Worm (Caenorhabditis elegans) whole organism, late embryonic: ENCODE data around the gene epi-1.
"Not testable (repeated sequence)": the region's sequence is repeated elsewhere in the genome, so short reads cannot be mapped to it uniquely, and the experiment has no call there.

Experiments
- C08G9.2 ChIP-seq: sonication (generic microtip); optimal IDR thresholded peaks from 2 replicates; lab custom pipeline; 2016; ENCODE audit warnings: mild to moderate bottlenecking, missing genetic modification characterization, moderate library complexity, missing compliant biosample characterization
- C38D4.7 ChIP-seq: fragments of 200-800 bp; sonication (Bioruptor generic); optimal IDR thresholded peaks from 2 replicates; lab custom pipeline; 2018; ENCODE audit warnings: mild to moderate bottlenecking, missing genetic modification characterization, moderate library complexity, missing compliant biosample characterization
- F13H6.1 ChIP-seq: sonication (generic microtip); optimal IDR thresholded peaks from 2 replicates; lab custom pipeline; 2016; ENCODE audit warnings: missing genetic modification characterization, missing compliant biosample characterization
- T23F11.4 ChIP-seq: fragments of 200-800 bp; sonication (Bioruptor generic); optimal IDR thresholded peaks from 2 replicates; lab custom pipeline; 2018; ENCODE audit warnings: mild to moderate bottlenecking, missing genetic modification characterization, missing compliant biosample characterization
- ahr-1 ChIP-seq: sonication (generic microtip); optimal IDR thresholded peaks from 2 replicates; lab custom pipeline; 2016; ENCODE audit warnings: missing genetic modification characterization, missing compliant biosample characterization
- ceh-2 ChIP-seq: sonication (generic microtip); optimal IDR thresholded peaks from 2 replicates; lab custom pipeline; 2016; ENCODE audit warnings: missing genotype, missing genetic modification characterization, missing compliant biosample characterization
- ceh-22 ChIP-seq: sonication (generic microtip); optimal IDR thresholded peaks from 2 replicates; lab custom pipeline; 2017; ENCODE audit warnings: missing biosample characterization, missing genetic modification characterization
- ceh-24 ChIP-seq: sonication (generic microtip); optimal IDR thresholded peaks from 2 replicates; lab custom pipeline; 2016; ENCODE audit warnings: mild to moderate bottlenecking, missing genetic modification characterization, missing compliant biosample characterization
- ceh-30 ChIP-seq: fragments of 150-350 bp; optimal IDR thresholded peaks from 2 replicates; lab custom pipeline; 2014; ENCODE audit warnings: missing biosample characterization, missing genetic modification characterization
- ceh-34 ChIP-seq: sonication (generic microtip); optimal IDR thresholded peaks from 2 replicates; lab custom pipeline; 2016; ENCODE audit warnings: mild to moderate bottlenecking, missing genetic modification characterization, missing compliant biosample characterization
- ceh-48 ChIP-seq: sonication (generic microtip); optimal IDR thresholded peaks from 2 replicates; lab custom pipeline; 2016; ENCODE audit warnings: missing genetic modification characterization, inconsistent platforms, missing compliant biosample characterization
- ceh-6 ChIP-seq: fragments of 200-800 bp; sonication (Bioruptor generic); optimal IDR thresholded peaks from 2 replicates; lab custom pipeline; 2018; ENCODE audit warnings: mild to moderate bottlenecking, missing genetic modification characterization, missing compliant biosample characterization
- ceh-9 ChIP-seq: sonication (generic microtip); optimal IDR thresholded peaks from 2 replicates; lab custom pipeline; 2016; ENCODE audit warnings: mild to moderate bottlenecking, missing genetic modification characterization, inconsistent platforms, missing compliant biosample characterization
- che-1 ChIP-seq: sonication (generic microtip); optimal IDR thresholded peaks from 2 replicates; lab custom pipeline; 2016; ENCODE audit warnings: mild to moderate bottlenecking, missing genetic modification characterization, missing compliant biosample characterization
- elt-4 ChIP-seq: sonication (generic microtip); optimal IDR thresholded peaks from 2 replicates; lab custom pipeline; 2016; ENCODE audit warnings: missing genetic modification characterization, missing compliant biosample characterization
- ets-4 ChIP-seq: sonication (generic microtip); optimal IDR thresholded peaks from 2 replicates; lab custom pipeline; 2016; ENCODE audit warnings: missing genetic modification characterization, missing compliant biosample characterization
- fax-1 ChIP-seq: sonication (generic microtip); optimal IDR thresholded peaks from 2 replicates; lab custom pipeline; 2016; ENCODE audit warnings: missing genotype, missing genetic modification characterization, missing compliant biosample characterization
- gmeb-2 ChIP-seq: sonication (generic microtip); optimal IDR thresholded peaks from 2 replicates; lab custom pipeline; 2016; ENCODE audit warnings: missing genetic modification characterization, inconsistent platforms, missing compliant biosample characterization
- hlh-15 ChIP-seq: sonication (generic microtip); optimal IDR thresholded peaks from 2 replicates; lab custom pipeline; 2016; ENCODE audit warnings: missing genetic modification characterization, missing compliant biosample characterization
- lin-11 ChIP-seq: fragments of 200-800 bp; sonication (Bioruptor generic); optimal IDR thresholded peaks from 2 replicates; lab custom pipeline; 2018; ENCODE audit warnings: mild to moderate bottlenecking, missing genetic modification characterization, missing compliant biosample characterization
- nfya-1 ChIP-seq: sonication (generic microtip); optimal IDR thresholded peaks from 2 replicates; lab custom pipeline; 2017; ENCODE audit warnings: missing genetic modification characterization, mild to moderate bottlenecking, missing compliant biosample characterization, antibody characterized with exemption, moderate library complexity
- nhr-11 ChIP-seq: fragments of 150-350 bp; optimal IDR thresholded peaks from 2 replicates; lab custom pipeline; 2014; ENCODE audit warnings: missing biosample characterization, missing genetic modification characterization
- npax-4 ChIP-seq: sonication (generic microtip); optimal IDR thresholded peaks from 2 replicates; lab custom pipeline; 2016; ENCODE audit warnings: missing genetic modification characterization, missing compliant biosample characterization
- pha-4 ChIP-seq: fragments of 150-350 bp; optimal IDR thresholded peaks from 2 replicates; lab custom pipeline; 2018; ENCODE audit warnings: missing biosample characterization, missing genetic modification reagents, missing genetic modification characterization
- ref-2 ChIP-seq: sonication (generic microtip); optimal IDR thresholded peaks from 2 replicates; lab custom pipeline; 2016; ENCODE audit warnings: missing genetic modification characterization, missing compliant biosample characterization
- rnt-1 ChIP-seq: sonication (generic microtip); optimal IDR thresholded peaks from 2 replicates; lab custom pipeline; 2016; ENCODE audit warnings: missing genetic modification characterization, missing compliant biosample characterization
- sdc-2 ChIP-seq: sonication (generic microtip); optimal IDR thresholded peaks from 2 replicates; lab custom pipeline; 2016; ENCODE audit warnings: missing genotype, missing genetic modification characterization, missing compliant biosample characterization
- sox-4 ChIP-seq: sonication (generic microtip); optimal IDR thresholded peaks from 2 replicates; lab custom pipeline; 2017; ENCODE audit warnings: mild to moderate bottlenecking, missing genetic modification characterization, inconsistent platforms, missing compliant biosample characterization
- syd-9 ChIP-seq: sonication (generic microtip); optimal IDR thresholded peaks from 2 replicates; lab custom pipeline; 2016; ENCODE audit warnings: mild to moderate bottlenecking, missing genetic modification characterization, moderate library complexity, missing compliant biosample characterization
- tbx-2 ChIP-seq: sonication (generic microtip); optimal IDR thresholded peaks from 2 replicates; lab custom pipeline; 2016; ENCODE audit warnings: missing genetic modification characterization, missing compliant biosample characterization
- unc-42 ChIP-seq: sonication (generic microtip); optimal IDR thresholded peaks from 2 replicates; lab custom pipeline; 2016; ENCODE audit warnings: missing genotype, missing genetic modification characterization, missing compliant biosample characterization
- unc-86 ChIP-seq: sonication (generic microtip); optimal IDR thresholded peaks from 2 replicates; lab custom pipeline; 2016; ENCODE audit warnings: missing genetic modification characterization, missing compliant biosample characterization
- zip-5 ChIP-seq: sonication (generic microtip); optimal IDR thresholded peaks from 2 replicates; lab custom pipeline; 2016; ENCODE audit warnings: missing genetic modification characterization, missing compliant biosample characterization
- ztf-16 ChIP-seq: sonication (generic microtip); optimal IDR thresholded peaks from 2 replicates; lab custom pipeline; 2017; ENCODE audit warnings: missing genetic modification characterization, missing compliant biosample characterization

Gene epi-1

DNA sequence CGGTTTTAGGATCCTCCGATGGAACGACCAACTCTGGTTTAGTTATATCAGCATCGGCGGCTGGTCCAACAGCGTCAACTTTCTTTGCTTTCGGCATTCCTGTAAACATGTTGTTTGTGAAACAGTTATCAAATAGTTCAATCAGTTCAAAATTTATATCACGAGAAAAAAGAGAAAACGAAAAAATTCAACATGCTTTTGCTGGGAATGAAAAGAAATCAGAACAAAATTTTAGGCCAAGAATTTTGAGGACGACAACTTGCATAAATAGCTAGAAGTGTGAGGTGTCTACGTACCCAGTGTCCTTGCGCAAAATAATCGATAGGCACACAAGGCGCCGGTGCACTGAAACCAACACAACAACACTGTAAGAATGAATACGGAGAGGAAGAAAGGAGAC, 13.8 kb downstream of the epi-1 start, which contains the start of gene K08C7.4 (continued):
- TF ChIP-seq lin-11 (no peak), hlh-15 (tag; lab: Kevin White, UChicago) (no peak)

DNA sequence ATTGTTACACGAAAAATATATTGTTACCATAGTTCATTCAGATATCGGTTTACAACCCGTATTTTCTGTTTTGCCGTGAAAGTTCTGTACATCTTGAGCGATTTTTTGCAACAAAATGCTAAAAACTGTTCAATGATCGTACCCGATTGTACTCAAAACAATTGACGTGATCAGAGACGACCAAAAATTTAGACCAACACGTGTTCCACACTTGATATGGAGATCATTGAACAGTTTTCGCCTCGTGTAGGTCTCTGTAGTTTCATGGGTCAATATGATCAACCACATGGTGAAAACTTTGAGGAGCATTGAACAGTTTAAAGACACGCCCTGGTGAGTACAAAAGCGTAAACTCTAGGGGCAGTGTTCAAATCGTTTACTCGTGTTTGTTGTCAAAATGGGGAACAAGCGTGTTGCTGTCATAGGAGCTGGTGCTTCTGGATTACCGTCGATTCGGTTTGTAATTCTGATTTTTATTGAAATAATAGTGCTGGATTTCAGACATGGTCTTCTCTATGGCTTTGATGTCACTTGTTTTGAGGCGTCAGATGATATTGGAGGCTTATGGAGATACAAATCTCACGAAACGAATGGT, 15.6 kb downstream of the epi-1 start, which contains the start of gene fmo-2:
TSS of gene fmo-2 (plus strand) at position 370 of the 595 bp plus-strand sequence.
- no peak for TF ChIP-seq ztf-16 (tag; lab: Kevin White, UChicago)
- TF ChIP-seq zip-5 (tag; lab: Kevin White, UChicago) = no peak
- TF ChIP-seq sox-4 (tag; lab: Kevin White, UChicago) = no peak
- no peak for TF ChIP-seq ceh-6
- no peak for TF ChIP-seq nfya-1 (tag; lab: Kevin White, UChicago)
- TF ChIP-seq ahr-1 (tag; lab: Kevin White, UChicago) = no peak
- TF ChIP-seq ceh-9 (tag; lab: Kevin White, UChicago) = no peak
- TF ChIP-seq lin-11 = no peak
- TF ChIP-seq ceh-34 = no peak

DNA sequence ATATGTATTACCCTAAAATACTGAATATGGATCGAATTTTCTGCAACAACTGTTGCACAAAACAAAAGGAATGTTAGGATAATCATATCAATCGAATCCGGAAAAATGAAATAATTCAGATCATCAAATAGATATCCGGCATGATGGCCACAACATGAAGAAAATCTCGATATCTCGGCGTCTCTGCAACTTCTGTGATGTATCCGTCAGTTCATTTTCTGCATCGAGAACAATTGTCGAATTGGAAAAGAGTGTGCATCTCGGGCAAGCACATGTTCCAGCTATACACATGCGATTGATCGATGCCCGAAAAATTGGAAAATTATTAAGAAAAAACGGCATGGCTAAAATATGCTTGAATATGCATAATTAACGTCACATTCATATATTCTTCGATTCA, 19.1 kb downstream of the epi-1 start, which contains the start of the genes K08C7.6 and R102.1:
TSS of gene K08C7.6 (minus strand) at position 101 of the 400 bp plus-strand sequence.
TSS of gene R102.1 (plus strand) at position 291 of the 400 bp plus-strand sequence.
- TF ChIP-seq unc-42 (tag; lab: Kevin White, UChicago) = no peak
- no peak for TF ChIP-seq ceh-2
- no peak for TF ChIP-seq C38D4.7 (GFP tag; lab: Kevin White, UChicago)
- TF ChIP-seq ceh-30 (tag; lab: Kevin White, UChicago) = no peak
- no peak for TF ChIP-seq hlh-15 (tag; lab: Kevin White, UChicago)
- no peak for TF ChIP-seq F13H6.1 (tag; lab: Kevin White, UChicago)
- no peak for TF ChIP-seq ztf-16 (tag; lab: Kevin White, UChicago)
- no peak for TF ChIP-seq che-1 (tag; lab: Kevin White, UChicago)
- TF ChIP-seq sdc-2 (tag; lab: Kevin White, UChicago) = no peak
- no peak for TF ChIP-seq ceh-24
- no peak for TF ChIP-seq tbx-2 (tag; lab: Kevin White, UChicago)
- no peak for TF ChIP-seq npax-4 (tag; lab: Kevin White, UChicago)
- TF ChIP-seq syd-9 (tag; lab: Kevin White, UChicago) = no peak
- no peak for TF ChIP-seq fax-1 (tag; lab: Kevin White, UChicago)
- no peak for TF ChIP-seq ref-2 (tag; lab: Kevin White, UChicago)
- TF ChIP-seq elt-4 (tag; lab: Kevin White, UChicago) = no peak
- no peak for TF ChIP-seq unc-86 (tag; lab: Kevin White, UChicago)

DNA sequence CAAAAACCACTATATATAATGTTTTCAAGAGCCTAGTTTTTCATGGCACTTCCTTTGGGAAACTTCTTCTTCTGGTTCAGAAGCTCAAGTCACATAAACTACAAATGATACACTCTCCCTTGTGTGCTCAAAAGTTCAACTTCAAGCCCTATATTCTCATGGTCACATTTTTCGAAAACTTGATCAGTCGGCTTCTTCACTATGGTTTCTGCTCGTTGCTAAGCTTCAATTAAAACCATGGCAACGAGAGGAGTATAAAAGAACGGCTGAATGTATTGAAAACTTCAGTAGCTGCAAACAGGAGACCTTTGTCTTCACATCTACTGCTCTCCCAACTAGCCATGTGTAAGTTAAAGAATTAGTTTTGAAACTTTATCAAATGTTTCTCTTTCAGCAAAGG, 20.7 kb downstream of the epi-1 start, which contains the start of gene R102.2:
TSS of gene R102.2 (plus strand) at position 301 of the 400 bp plus-strand sequence.
- not testable (repeated sequence) for TF ChIP-seq ceh-48, nhr-11, sox-4 (tag; lab: Kevin White, UChicago)

DNA sequence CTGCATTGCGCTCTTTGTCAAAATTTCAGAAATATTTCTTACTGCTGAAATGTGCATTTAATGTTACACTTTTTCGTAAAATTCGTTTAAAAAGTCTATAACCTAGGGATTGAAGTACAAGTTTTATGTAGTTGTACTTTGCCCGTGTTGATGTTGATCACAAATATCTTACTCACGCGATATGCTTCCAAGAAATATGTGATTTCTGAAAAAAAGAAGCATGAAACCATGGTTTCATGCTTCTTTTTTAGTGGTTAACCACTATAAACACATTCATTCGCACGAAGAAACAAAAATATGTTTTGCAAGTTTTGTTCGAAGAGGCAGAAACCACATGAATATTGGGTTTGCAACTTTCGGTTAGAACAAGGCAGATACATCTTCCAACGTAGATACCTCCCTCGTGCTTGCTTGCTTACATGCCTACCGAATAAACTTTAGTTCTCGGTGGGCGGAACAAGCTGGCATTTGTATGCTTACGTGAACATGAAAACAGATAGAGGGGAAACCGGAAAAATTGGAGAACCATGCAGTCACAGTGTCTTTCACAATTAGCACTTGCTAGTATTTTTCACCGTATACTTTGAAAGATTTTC, 22.4 kb downstream of the epi-1 start, which contains the start of gene R102.3:
TSS of gene R102.3 (plus strand) at position 546 of the 596 bp plus-strand sequence.
- TF ChIP-seq ets-4 (tag; lab: Kevin White, UChicago) (no peak), C08G9.2 (tag; lab: Kevin White, UChicago) (no peak), ceh-22 (tag; lab: Kevin White, UChicago) (no peak), pha-4 (tag; lab: Kevin White, UChicago) (no peak), T23F11.4 (GFP tag; lab: Kevin White, UChicago) (no peak), unc-42 (tag; lab: Kevin White, UChicago) (no peak), rnt-1 (tag; lab: Kevin White, UChicago) (no peak), gmeb-2 (tag; lab: Kevin White, UChicago) (no peak)
